Worm (Caenorhabditis elegans) whole organism, L3 larva: ENCODE measurements around the gene gst-31.

Experiments
- aly-2 ChIP-seq: fragments of 150-350 bp; optimal IDR thresholded peaks from 2 replicates; lab custom pipeline; 2014; ENCODE audit warnings: missing biosample characterization, missing genetic modification characterization
- ama-1 ChIP-seq: fragments of 150-350 bp; optimal IDR thresholded peaks from 2 replicates; lab custom pipeline; 2018
- ceh-16 ChIP-seq: sonication (generic microtip); optimal IDR thresholded peaks from 2 replicates; lab custom pipeline; 2017; ENCODE audit warnings: missing biosample characterization, missing genetic modification characterization
- ceh-28 ChIP-seq: fragments of 150-350 bp; optimal IDR thresholded peaks from 2 replicates; lab custom pipeline; 2014; ENCODE audit warnings: missing biosample characterization, missing genetic modification reagents, missing genetic modification characterization
- ceh-82 ChIP-seq: fragments of 150-350 bp; optimal IDR thresholded peaks from 2 replicates; lab custom pipeline; 2014; ENCODE audit warnings: missing biosample characterization, missing genetic modification characterization
- daf-12 ChIP-seq: fragments of 150-350 bp; optimal IDR thresholded peaks from 2 replicates; lab custom pipeline; 2014; ENCODE audit warnings: missing biosample characterization, missing genetic modification reagents, missing genetic modification characterization
- egl-27 ChIP-seq: sonication (generic microtip); optimal IDR thresholded peaks from 4 replicates; lab custom pipeline; 2017; ENCODE audit warnings: missing biosample characterization, missing genetic modification reagents, missing genetic modification characterization
- egl-5 ChIP-seq: fragments of 150-350 bp; optimal IDR thresholded peaks from 2 replicates; lab custom pipeline; 2017; ENCODE audit warnings: missing biosample characterization, missing genetic modification reagents, missing genetic modification characterization, inconsistent platforms
- elt-1 ChIP-seq: fragments of 150-350 bp; optimal IDR thresholded peaks from 2 replicates; lab custom pipeline; 2014; ENCODE audit warnings: missing biosample characterization, missing genetic modification characterization
- elt-2 ChIP-seq: sonication (generic microtip); optimal IDR thresholded peaks from 2 replicates; lab custom pipeline; 2016; ENCODE audit warnings: missing genetic modification reagents, mild to moderate bottlenecking, missing genetic modification characterization, missing compliant biosample characterization
- elt-3 ChIP-seq, 3 experiments: fragments of 150-350 bp in 1 of 3; sonication (generic microtip) in 2 of 3; optimal IDR thresholded peaks; 2 replicates in 2 of 3; 4 replicates in 1 of 3; lab custom pipeline; 2014 to 2017; ENCODE audit warnings: missing biosample characterization in 3 of 3, missing genetic modification characterization in 3 of 3
- eor-1 ChIP-seq, 2 experiments: fragments of 150-350 bp; optimal IDR thresholded peaks; 2 replicates each; lab custom pipeline; 2014 to 2018; ENCODE audit warnings: missing biosample characterization in 2 of 2, missing genetic modification characterization in 2 of 2
- fkh-10 ChIP-seq: sonication (generic microtip); optimal IDR thresholded peaks from 2 replicates; lab custom pipeline; 2017; ENCODE audit warnings: missing biosample characterization, missing genetic modification reagents, missing genetic modification characterization
- fkh-2 ChIP-seq: fragments of 150-350 bp; optimal IDR thresholded peaks from 2 replicates; lab custom pipeline; 2014; ENCODE audit warnings: missing biosample characterization, missing genetic modification reagents, missing genetic modification characterization
- fos-1 ChIP-seq: fragments of 150-350 bp; optimal IDR thresholded peaks from 2 replicates; lab custom pipeline; 2014; ENCODE audit warnings: missing biosample characterization, missing genetic modification characterization
- hmg-11 ChIP-seq: sonication (generic microtip); optimal IDR thresholded peaks from 2 replicates; lab custom pipeline; 2016; ENCODE audit warnings: missing genetic modification characterization, missing compliant biosample characterization
- jun-1 ChIP-seq: fragments of 150-350 bp; optimal IDR thresholded peaks from 2 replicates; lab custom pipeline; 2014; ENCODE audit warnings: missing biosample characterization, missing genetic modification reagents, missing genetic modification characterization
- lin-39 ChIP-seq: fragments of 150-350 bp; optimal IDR thresholded peaks from 2 replicates; lab custom pipeline; 2018; ENCODE audit warnings: missing biosample characterization, missing genetic modification reagents, missing genetic modification characterization
- lsy-12 ChIP-seq: sonication (generic microtip); optimal IDR thresholded peaks from 2 replicates; lab custom pipeline; 2016; ENCODE audit warnings: mild to moderate bottlenecking, missing genetic modification characterization, missing compliant biosample characterization
- mdl-1 ChIP-seq: fragments of 150-350 bp; optimal IDR thresholded peaks from 2 replicates; lab custom pipeline; 2014; ENCODE audit warnings: missing biosample characterization, missing genetic modification characterization
- mml-1 ChIP-seq: fragments of 150-350 bp; sonication (generic microtip); optimal IDR thresholded peaks from 3 replicates; lab custom pipeline; 2014; ENCODE audit warnings: missing biosample characterization, missing genetic modification characterization
- nfya-1 ChIP-seq: sonication (generic microtip); optimal IDR thresholded peaks from 2 replicates; lab custom pipeline; 2017; ENCODE audit warnings: missing genetic modification characterization, mild to moderate bottlenecking, missing compliant biosample characterization, antibody characterized with exemption, moderate library complexity; ENCODE audit not compliant: insufficient read depth
- nhr-11 ChIP-seq: fragments of 150-350 bp; optimal IDR thresholded peaks from 2 replicates; lab custom pipeline; 2014; ENCODE audit warnings: missing biosample characterization, missing genetic modification characterization
- nhr-12 ChIP-seq: fragments of 150-350 bp; optimal IDR thresholded peaks from 2 replicates; lab custom pipeline; 2014; ENCODE audit warnings: missing biosample characterization, missing genetic modification characterization
- nhr-23 ChIP-seq: fragments of 150-350 bp; optimal IDR thresholded peaks from 2 replicates; lab custom pipeline; 2014; ENCODE audit warnings: missing biosample characterization, missing genetic modification reagents, missing genetic modification characterization
- nhr-237 ChIP-seq: fragments of 150-350 bp; optimal IDR thresholded peaks from 2 replicates; lab custom pipeline; 2014; ENCODE audit warnings: missing biosample characterization, missing genetic modification characterization
- nhr-25 ChIP-seq: sonication (generic microtip); optimal IDR thresholded peaks from 2 replicates; lab custom pipeline; 2017; ENCODE audit warnings: missing biosample characterization, missing genetic modification characterization
- nhr-67 ChIP-seq: fragments of 150-350 bp; optimal IDR thresholded peaks from 2 replicates; lab custom pipeline; 2014; ENCODE audit warnings: missing biosample characterization, missing genetic modification characterization
- pha-4 ChIP-seq: fragments of 150-350 bp; optimal IDR thresholded peaks from 2 replicates; lab custom pipeline; 2014; ENCODE audit warnings: missing biosample characterization, missing genetic modification reagents, missing genetic modification characterization
- pqm-1 ChIP-seq: fragments of 150-350 bp; optimal IDR thresholded peaks from 2 replicates; lab custom pipeline; 2017; ENCODE audit warnings: missing biosample characterization, missing genetic modification characterization, inconsistent platforms
- sea-2 ChIP-seq: fragments of 150-350 bp; sonication (generic microtip); optimal IDR thresholded peaks from 4 replicates; lab custom pipeline; 2014; ENCODE audit warnings: missing biosample characterization, missing genetic modification reagents, missing genetic modification characterization
- tbx-2 ChIP-seq: sonication (generic microtip); optimal IDR thresholded peaks from 2 replicates; lab custom pipeline; 2016; ENCODE audit warnings: mild to moderate bottlenecking, missing genetic modification characterization, missing compliant biosample characterization
- unc-39 ChIP-seq: sonication (generic microtip); optimal IDR thresholded peaks from 4 replicates; lab custom pipeline; 2017; ENCODE audit warnings: missing biosample characterization, missing genetic modification characterization
- unc-62 ChIP-seq: fragments of 150-350 bp; sonication (generic microtip); optimal IDR thresholded peaks from 4 replicates; lab custom pipeline; 2014; ENCODE audit warnings: missing biosample characterization, missing genetic modification reagents, missing genetic modification characterization
- ztf-11 ChIP-seq: fragments of 150-350 bp; optimal IDR thresholded peaks from 2 replicates; lab custom pipeline; 2014; ENCODE audit warnings: missing biosample characterization, missing genetic modification characterization

The gst-31 gene

DNA sequence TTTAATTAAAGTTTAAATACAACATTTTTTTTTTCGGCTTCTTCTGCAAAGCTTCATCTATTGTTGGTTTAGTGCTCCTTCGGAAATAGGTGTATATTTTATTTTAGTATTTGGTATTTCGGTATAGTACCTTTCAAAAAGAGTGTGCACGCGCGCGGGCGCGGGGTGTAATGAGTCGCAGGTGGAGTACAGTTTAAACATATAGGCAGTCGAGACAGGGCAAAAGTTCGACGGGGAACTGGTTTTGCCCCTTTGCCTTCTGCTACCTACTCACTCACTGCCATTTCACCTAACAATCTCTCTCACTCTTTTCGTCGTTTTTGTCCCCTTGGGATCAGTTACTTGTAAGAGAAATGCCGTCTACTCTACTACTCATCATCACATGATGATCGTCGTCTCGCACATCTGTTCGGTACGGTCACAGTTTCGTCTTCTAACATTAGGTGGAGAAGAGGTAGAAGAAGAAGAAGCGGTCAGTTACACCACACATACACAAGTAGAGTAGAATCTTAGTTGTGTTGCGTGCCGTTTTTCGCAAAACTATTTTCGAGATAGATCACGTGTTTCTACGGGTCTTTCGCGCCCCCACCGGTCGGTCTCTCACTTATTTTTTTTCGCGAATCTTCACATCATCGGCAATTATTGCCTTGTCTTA is 37.6 kb upstream of the gst-31 start:
- TF ChIP-seq jun-1, result peak; percentile 1
- TF ChIP-seq ztf-11 (tag; lab: Kevin White, UChicago), result no peak
- TF ChIP-seq elt-1 (tag; lab: Kevin White, UChicago), result no peak
- TF ChIP-seq nhr-67, result no peak
- peak; percentile 2 for TF ChIP-seq lin-39 (tag; lab: Kevin White, UChicago)
- no peak for TF ChIP-seq fkh-10 (GFP tag; lab: Kevin White, UChicago)
- TF ChIP-seq nfya-1 (tag; lab: Kevin White, UChicago), result peak; percentile 8
- no peak for TF ChIP-seq aly-2
- no peak for TF ChIP-seq unc-62 (GFP tag; lab: Kevin White, UChicago)
- TF ChIP-seq tbx-2 (tag; lab: Kevin White, UChicago), result no peak
- no peak for TF ChIP-seq egl-5 (tag; lab: Kevin White, UChicago)
- no peak for TF ChIP-seq elt-3 (tag; optimal IDR thresholded peaks at IDR 0.05; lab: Kevin White, UChicago)
- no peak for TF ChIP-seq sea-2 (GFP tag; lab: Kevin White, UChicago)
- TF ChIP-seq mdl-1, result no peak
- no peak for TF ChIP-seq eor-1 (tag; optimal IDR thresholded peaks at IDR 0.05; lab: Kevin White, UChicago)
- no peak for TF ChIP-seq fkh-2
- TF ChIP-seq pha-4, result peak; percentile 30
- TF ChIP-seq hmg-11, result peak; percentile 21
- peak; percentile 82 for TF ChIP-seq nhr-25 (tag; lab: Kevin White, UChicago)
- no peak for TF ChIP-seq egl-27 (tag; lab: Kevin White, UChicago)
- TF ChIP-seq ceh-16 (tag; lab: Kevin White, UChicago), result no peak
- no peak for TF ChIP-seq fos-1 (tag; lab: Kevin White, UChicago)
- TF ChIP-seq ceh-28 (tag; lab: Kevin White, UChicago), result peak; percentile 10
- TF ChIP-seq nhr-23, result peak; percentile 32
- TF ChIP-seq ama-1 (lab: Kevin White, UChicago), result peak; percentile 17

DNA sequence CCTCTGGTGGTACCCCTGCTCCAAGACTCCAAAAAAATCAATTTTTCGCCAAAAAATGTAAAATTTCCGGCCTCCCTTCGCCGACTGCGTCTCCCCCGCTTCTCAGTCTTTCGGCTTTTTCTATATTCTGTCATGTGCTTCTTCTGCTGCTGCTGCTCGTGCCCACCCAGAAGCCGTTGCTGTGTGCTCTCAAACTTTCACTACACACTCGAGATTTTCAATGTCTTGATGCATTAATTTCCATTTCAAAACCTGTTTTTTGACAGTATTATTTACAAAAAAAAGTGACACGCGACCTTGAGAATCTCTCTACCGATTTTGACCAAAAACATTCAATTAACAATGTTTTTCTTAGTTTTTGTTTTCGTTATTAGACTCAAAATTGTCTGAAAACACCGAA is 34.5 kb upstream of the gst-31 start:
- TF ChIP-seq elt-2 (tag; lab: Kevin White, UChicago), result no peak
- no peak for TF ChIP-seq ceh-16 (tag; lab: Kevin White, UChicago)
- TF ChIP-seq nhr-11, result no peak
- TF ChIP-seq ceh-82 (tag; lab: Kevin White, UChicago), result no peak
- peak; percentile 44 for TF ChIP-seq nfya-1 (tag; lab: Kevin White, UChicago)
- no peak for TF ChIP-seq sea-2 (GFP tag; lab: Kevin White, UChicago)
- TF ChIP-seq pqm-1 (tag; lab: Kevin White, UChicago), result no peak
- TF ChIP-seq hmg-11, result no peak
- no peak for TF ChIP-seq nhr-67
- TF ChIP-seq nhr-12 (tag; lab: Kevin White, UChicago), result no peak
- TF ChIP-seq lin-39 (tag; lab: Kevin White, UChicago), result peak; percentile 40
- TF ChIP-seq nhr-237 (tag; lab: Kevin White, UChicago), result no peak
- no peak for TF ChIP-seq fkh-10 (GFP tag; lab: Kevin White, UChicago)
- peak; percentile 36 for TF ChIP-seq nhr-25 (tag; lab: Kevin White, UChicago)
- TF ChIP-seq lsy-12 (tag; lab: Kevin White, UChicago), result no peak
- TF ChIP-seq, all 47 proteins: peak for 3

DNA sequence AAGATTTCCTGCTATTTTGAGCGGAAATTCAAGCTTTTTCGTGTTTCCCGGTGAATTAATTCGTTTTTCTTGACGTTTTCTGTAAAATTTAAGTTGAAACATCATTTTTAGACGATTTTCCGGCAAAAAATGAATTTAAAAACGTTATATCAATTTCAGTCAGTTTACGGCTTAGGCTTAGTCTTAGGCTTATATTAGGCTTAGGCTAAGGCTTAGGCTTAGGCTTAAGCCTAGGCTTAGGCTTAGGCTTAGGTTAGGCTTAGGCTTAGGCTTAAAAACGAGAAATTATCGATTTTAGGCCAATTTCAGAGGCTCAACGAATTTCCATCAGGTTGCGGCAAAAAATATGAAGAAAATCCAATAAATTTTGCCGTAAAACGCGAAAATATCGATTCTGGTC is 34.1 kb upstream of the gst-31 start:
- no peak for TF ChIP-seq fkh-2
- TF ChIP-seq sea-2 (GFP tag; lab: Kevin White, UChicago), result no peak
- no peak for TF ChIP-seq egl-27 (tag; lab: Kevin White, UChicago)
- no peak for TF ChIP-seq unc-39 (tag; lab: Kevin White, UChicago)
- TF ChIP-seq nhr-23, result no peak
- TF ChIP-seq daf-12 (tag; lab: Kevin White, UChicago), result no peak
- no peak for TF ChIP-seq pqm-1 (tag; lab: Kevin White, UChicago)
- no peak for TF ChIP-seq fos-1 (tag; lab: Kevin White, UChicago)
- no peak for TF ChIP-seq mml-1 (tag; lab: Kevin White, UChicago)

DNA sequence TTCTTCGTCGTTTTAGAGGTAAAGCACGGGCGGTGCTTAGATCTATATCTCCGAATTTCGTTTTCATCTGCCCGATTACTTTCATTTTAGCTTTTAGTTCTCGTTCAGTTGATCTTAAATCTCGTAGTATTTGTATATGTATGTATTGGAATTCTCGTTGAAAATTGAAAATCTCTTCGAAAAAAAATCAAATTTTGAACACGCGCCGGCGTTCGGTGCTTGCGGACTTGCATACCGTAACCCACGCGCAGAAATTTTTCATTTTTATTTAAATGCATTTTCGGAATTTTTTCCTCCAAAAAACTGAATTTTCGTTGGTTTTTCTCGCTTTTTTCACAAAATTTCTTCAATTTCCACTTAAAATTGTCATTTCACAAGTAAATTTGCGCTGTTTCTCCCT is 33.4 kb upstream of the gst-31 start:
- peak; percentile 20 for TF ChIP-seq nhr-25 (tag; lab: Kevin White, UChicago)
- TF ChIP-seq egl-27 (tag; lab: Kevin White, UChicago), result no peak
- TF ChIP-seq, all 47 proteins: peak for 1
